Fruit fly (Drosophila melanogaster) whole organism, wandering third instar larva: Measurements from ENCODE around the gene Uch-L5R.

ENCODE experiments used
- Abd-B ChIP-seq: fragments of >200 bp; optimal IDR thresholded peaks from 2 replicates; lab custom pipeline; 2017; ENCODE audit warnings: missing biosample characterization, missing genetic modification characterization
- CG32264 ChIP-seq: fragments of 200-800 bp; sonication (Bioruptor generic); optimal IDR thresholded peaks from 2 replicates; lab custom pipeline; 2016; ENCODE audit warnings: missing biosample characterization, missing genetic modification characterization
- CG9705 ChIP-seq: fragments of 200-800 bp; sonication (Bioruptor generic); optimal IDR thresholded peaks from 2 replicates; lab custom pipeline; 2018; ENCODE audit warnings: missing biosample characterization, mild to moderate bottlenecking, missing genetic modification characterization
- CrebA ChIP-seq: fragments of 200-800 bp; sonication (Bioruptor generic); optimal IDR thresholded peaks from 2 replicates; lab custom pipeline; 2016; ENCODE audit warnings: missing biosample characterization, mild to moderate bottlenecking, missing genetic modification characterization, borderline replicate concordance
- Dfd ChIP-seq: fragments of >200 bp; optimal IDR thresholded peaks from 2 replicates; lab custom pipeline; 2017; ENCODE audit warnings: missing biosample characterization, missing genetic modification characterization
- Dif ChIP-seq: fragments of 200-275, 200-300 bp; sonication (Bioruptor generic); optimal IDR thresholded peaks from 2 replicates; lab custom pipeline; 2018; ENCODE audit warnings: missing biosample characterization, missing genetic modification characterization; ENCODE audit not compliant: partially characterized antibody
- HLH106 ChIP-seq: fragments of 200-800 bp; optimal IDR thresholded peaks from 3 replicates; lab custom pipeline; 2019; ENCODE audit warnings: missing biosample characterization, mild to moderate bottlenecking, missing genetic modification characterization, moderate library complexity
- Hnf4 ChIP-seq: fragments of 200-800 bp; sonication (Bioruptor generic); optimal IDR thresholded peaks from 2 replicates; lab custom pipeline; 2016; ENCODE audit warnings: missing biosample characterization, mild to moderate bottlenecking, missing genetic modification characterization
- Hr78 ChIP-seq: fragments of >200 bp; optimal IDR thresholded peaks from 2 replicates; lab custom pipeline; 2017; ENCODE audit warnings: missing biosample characterization, missing genetic modification characterization
- Hr83 ChIP-seq: fragments of 200-300 bp; sonication (Bioruptor generic); optimal IDR thresholded peaks from 2 replicates; lab custom pipeline; 2016; ENCODE audit warnings: missing biosample characterization, mild to moderate bottlenecking, missing genetic modification characterization, moderate library complexity; ENCODE audit not compliant: poor library complexity, severe bottlenecking
- Myc ChIP-seq: fragments of >200 bp; optimal IDR thresholded peaks from 2 replicates; lab custom pipeline; 2017
- N ChIP-seq: fragments of >200 bp; optimal IDR thresholded peaks from 2 replicates; lab custom pipeline; 2018; ENCODE audit warnings: missing biosample characterization, missing external identifiers, missing genetic modification characterization
- Rel ChIP-seq, 2 experiments: fragments of 200-800 bp; sonication (Bioruptor generic) in 1 of 2; optimal IDR thresholded peaks; 2 replicates in 1 of 2; 3 replicates in 1 of 2; lab custom pipeline; 2016 to 2019; ENCODE audit warnings: mild to moderate bottlenecking in 2 of 2, missing biosample characterization in 2 of 2, missing genetic modification characterization in 2 of 2, moderate library complexity in 1 of 2
- Sp1 ChIP-seq: fragments of 200-800 bp; sonication (Bioruptor generic); optimal IDR thresholded peaks from 3 replicates; lab custom pipeline; 2019; ENCODE audit warnings: missing biosample characterization, mild to moderate bottlenecking, missing genetic modification characterization, moderate library complexity
- Vsx2 ChIP-seq: fragments of 200-300, 225-300 bp; sonication (Bioruptor generic); optimal IDR thresholded peaks from 2 replicates; lab custom pipeline; 2018; ENCODE audit warnings: missing biosample characterization, missing genetic modification characterization; ENCODE audit not compliant: partially characterized antibody
- brk ChIP-seq: fragments of 200-800 bp; sonication (Bioruptor generic); optimal IDR thresholded peaks from 2 replicates; lab custom pipeline; 2016; ENCODE audit warnings: missing biosample characterization, mild to moderate bottlenecking, missing genetic modification characterization
- dmrt93B ChIP-seq: fragments of 200-800 bp; sonication (Bioruptor generic); optimal IDR thresholded peaks from 2 replicates; lab custom pipeline; 2018; ENCODE audit warnings: missing biosample characterization, mild to moderate bottlenecking, missing genetic modification characterization
- dsf ChIP-seq: sonication (Bioruptor generic); optimal IDR thresholded peaks from 2 replicates; lab custom pipeline; 2016; ENCODE audit warnings: missing biosample characterization, missing genetic modification characterization, borderline replicate concordance
- ey ChIP-seq: fragments of 200-800 bp; sonication (Bioruptor generic); optimal IDR thresholded peaks from 2 replicates; lab custom pipeline; 2016; ENCODE audit warnings: missing biosample characterization, missing genetic modification characterization
- fru ChIP-seq: fragments of 200-800 bp; sonication (Bioruptor generic); optimal IDR thresholded peaks from 3 replicates; lab custom pipeline; 2016; ENCODE audit warnings: missing biosample characterization, mild to moderate bottlenecking, missing genetic modification characterization
- h ChIP-seq: fragments of 200-800 bp; sonication (Bioruptor generic); optimal IDR thresholded peaks from 3 replicates; lab custom pipeline; 2016; ENCODE audit warnings: missing biosample characterization, mild to moderate bottlenecking, missing genetic modification characterization
- jim ChIP-seq: fragments of 175-275, 200-325 bp; sonication (Bioruptor generic); optimal IDR thresholded peaks from 2 replicates; lab custom pipeline; 2016; ENCODE audit warnings: missing biosample characterization, mild to moderate bottlenecking, missing genetic modification characterization
- lola ChIP-seq: fragments of >200 bp; optimal IDR thresholded peaks from 2 replicates; lab custom pipeline; 2017; ENCODE audit warnings: missing biosample characterization, missing genetic modification characterization
- pan ChIP-seq: fragments of >200 bp; optimal IDR thresholded peaks from 2 replicates; lab custom pipeline; 2017
- psq ChIP-seq: fragments of 200-800 bp; sonication (Bioruptor generic); optimal IDR thresholded peaks from 3 replicates; lab custom pipeline; 2017; ENCODE audit warnings: missing biosample characterization, mild to moderate bottlenecking, missing genetic modification characterization, moderate library complexity
- rgr ChIP-seq: fragments of 200-800 bp; sonication (Bioruptor generic); optimal IDR thresholded peaks from 3 replicates; lab custom pipeline; 2016; ENCODE audit warnings: missing biosample characterization, mild to moderate bottlenecking, missing genetic modification characterization
- sage ChIP-seq: fragments of 200-800 bp; sonication (Bioruptor generic); optimal IDR thresholded peaks from 2 replicates; lab custom pipeline; 2016; ENCODE audit warnings: missing biosample characterization, mild to moderate bottlenecking, missing genetic modification characterization
- sv ChIP-seq: fragments of 200-800 bp; sonication (Bioruptor generic); optimal IDR thresholded peaks from 3 replicates; lab custom pipeline; 2016; ENCODE audit warnings: missing biosample characterization, missing genetic modification characterization
- tai ChIP-seq: sonication (Bioruptor generic); optimal IDR thresholded peaks from 2 replicates; lab custom pipeline; 2016; ENCODE audit warnings: missing biosample characterization, missing genetic modification characterization
- woc ChIP-seq: sonication (Bioruptor generic); optimal IDR thresholded peaks from 2 replicates; lab custom pipeline; 2016; ENCODE audit warnings: missing biosample characterization, mild to moderate bottlenecking, missing genetic modification characterization

The Uch-L5R gene

DNA sequence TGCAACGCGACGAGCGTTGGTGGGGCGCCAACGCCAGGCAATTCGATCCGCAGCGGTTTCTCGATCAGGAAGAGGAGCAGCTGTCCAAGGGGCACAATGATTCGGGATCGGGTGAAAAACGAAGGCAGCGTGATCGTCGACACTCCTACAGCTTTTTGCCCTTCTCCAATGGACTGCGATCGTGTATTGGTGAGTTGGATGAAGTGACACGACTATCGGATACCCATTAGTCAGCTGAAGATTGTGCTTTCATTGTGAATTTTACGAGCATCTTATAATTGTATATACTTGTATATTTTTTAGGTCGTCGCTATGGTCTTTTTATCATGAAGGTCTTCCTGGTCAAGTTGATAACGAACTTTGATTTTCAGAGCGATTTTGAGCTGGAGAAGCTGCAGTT lies 21.7 kb downstream of the Uch-L5R start:
- TF ChIP-seq fru (GFP tag; lab: Kevin White, UChicago) (no peak), Hr78 (GFP tag; lab: Kevin White, UChicago) (no peak), ey (no peak), lola (no peak)

DNA sequence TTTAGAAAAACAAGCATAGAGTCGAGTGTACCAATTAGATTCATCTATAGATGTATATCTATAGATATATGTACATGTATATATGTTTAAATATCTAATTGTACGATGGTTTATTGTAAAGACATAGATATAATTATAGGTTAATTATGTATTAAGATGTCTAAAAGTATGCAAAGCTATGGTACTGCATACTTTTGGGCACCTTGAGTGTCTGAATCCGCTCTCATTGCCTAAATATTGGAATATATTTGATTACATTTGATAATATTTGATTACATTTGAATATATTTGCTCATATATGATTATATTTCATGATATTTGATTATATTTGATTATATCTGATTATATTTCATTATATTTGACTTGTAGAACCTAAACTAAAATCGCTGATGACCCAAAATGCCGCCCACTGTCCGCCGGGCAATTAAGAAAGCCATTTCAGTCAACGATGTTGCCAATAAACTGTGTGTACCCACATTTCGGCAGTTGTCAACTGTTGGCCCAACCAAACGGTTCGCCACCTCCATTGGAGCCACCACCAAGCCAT lies 24.2 kb downstream of the Uch-L5R start, which contains the start of gene Cyp318a1:
Gene Cyp318a1, plus strand, starts transcription at position 497 of the 547 bp plus-strand sequence.
- no peak for TF ChIP-seq CrebA (GFP tag; lab: Kevin White, UChicago)
- TF ChIP-seq N, result no peak

DNA sequence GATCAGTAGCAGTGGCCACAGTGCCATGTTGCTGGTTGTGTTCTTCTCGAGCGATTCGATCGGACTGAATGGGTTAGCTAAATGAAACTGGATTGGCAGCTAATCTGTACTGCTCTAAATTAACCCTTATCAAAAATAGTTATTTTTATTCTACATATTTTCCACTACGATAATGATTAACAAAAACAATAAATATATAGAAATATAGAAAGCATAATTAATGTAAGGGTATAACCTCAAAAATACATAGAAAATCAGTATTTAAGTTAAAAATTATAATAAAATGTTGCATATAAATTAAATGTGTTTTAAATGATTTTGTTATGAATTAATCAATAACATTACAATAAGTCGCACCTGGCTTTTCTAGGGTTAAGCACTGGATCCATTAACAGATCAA lies 25.0 kb downstream of the Uch-L5R start, which contains the start of gene Cyp311a1:
Gene Cyp311a1, minus strand, starts transcription at position 66 of the 400 bp plus-strand sequence.
- TF ChIP-seq Myc (lab: Kevin White, UChicago) (no peak), HLH106 (tag; lab: Kevin White, UChicago) (peak; percentile 7), CG9705 (GFP tag; lab: Kevin White, UChicago) (no peak), ey (no peak), Sp1 (GFP tag; lab: Kevin White, UChicago) (peak; percentile 23), sage (GFP tag; lab: Kevin White, UChicago) (no peak), psq (no peak), Hr83 (GFP tag; lab: Kevin White, UChicago) (no peak)

DNA sequence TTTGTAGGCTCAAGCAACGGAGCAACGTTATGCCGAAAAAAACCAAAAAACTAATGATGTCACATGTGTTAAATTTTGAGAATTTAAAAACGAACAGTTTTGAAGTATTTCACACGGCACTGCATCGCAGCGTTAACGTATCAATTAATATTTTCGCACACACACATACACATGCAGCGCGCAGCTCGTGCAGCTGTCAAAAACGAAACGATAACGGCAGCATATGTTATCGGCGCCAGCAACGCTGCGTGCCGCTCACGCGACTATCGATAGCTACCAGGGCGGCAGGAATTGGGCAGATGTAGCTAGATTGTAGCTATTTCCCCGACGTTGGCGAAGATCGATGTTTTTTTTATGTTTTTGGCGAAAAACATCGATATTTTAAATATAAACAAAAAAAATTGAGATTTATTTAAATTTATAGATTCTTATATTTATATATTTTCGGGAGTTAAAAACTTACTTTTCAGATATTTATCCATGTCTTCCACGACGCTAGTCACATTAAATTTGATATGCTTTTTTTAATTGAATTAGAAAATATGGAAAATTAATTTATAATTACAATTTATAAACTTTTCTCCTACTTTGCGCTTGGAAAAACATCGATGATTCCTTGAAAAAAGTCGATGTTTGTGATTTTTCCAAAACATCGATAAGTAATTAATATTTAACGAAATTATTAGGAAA lies 27.5 kb downstream of the Uch-L5R start, which contains the start of gene Usp7:
Gene Usp7, minus strand, starts transcription at position 208 of the 690 bp plus-strand sequence.
- TF ChIP-seq Sp1 (GFP tag; lab: Kevin White, UChicago) (peak; percentile 4), tai (GFP tag; lab: Kevin White, UChicago) (no peak), Dfd (GFP tag; lab: Kevin White, UChicago) (no peak), Myc (lab: Kevin White, UChicago) (peak; percentile 64), Rel (GFP tag; optimal IDR thresholded peaks at IDR 0.05; lab: Kevin White, UChicago) (no peak), Rel (tag; optimal IDR thresholded peaks at IDR 0.05; lab: Kevin White, UChicago) (peak; percentile 36), sv (GFP tag; lab: Kevin White, UChicago) (no peak), woc (GFP tag; lab: Kevin White, UChicago) (peak; percentile 49), dsf (GFP tag; lab: Kevin White, UChicago) (no peak), Vsx2 (GFP tag; lab: Kevin White, UChicago) (no peak), Abd-B (no peak)
- TF ChIP-seq, all 38 proteins: peak for 4

DNA sequence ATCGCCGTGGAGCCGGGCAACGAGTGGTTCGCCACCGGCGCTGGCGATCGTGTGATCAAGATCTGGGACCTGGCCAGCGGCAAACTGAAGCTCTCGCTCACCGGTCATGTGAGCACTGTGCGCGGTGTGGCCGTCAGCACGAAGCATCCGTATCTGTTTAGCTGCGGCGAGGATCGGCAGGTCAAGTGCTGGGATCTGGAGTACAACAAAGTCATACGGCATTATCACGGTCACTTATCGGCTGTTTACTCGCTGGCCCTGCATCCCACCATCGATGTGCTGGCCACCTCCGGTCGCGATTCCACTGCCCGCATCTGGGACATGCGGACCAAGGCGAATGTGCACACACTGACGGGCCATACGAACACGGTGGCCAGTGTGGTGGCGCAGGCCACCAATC lies 34.7 kb downstream of the Uch-L5R start:
- TF ChIP-seq CG32264 (GFP tag; lab: Kevin White, UChicago) (no peak), h (GFP tag; lab: Kevin White, UChicago) (no peak), rgr (GFP tag; lab: Kevin White, UChicago) (no peak), Hnf4 (GFP tag; lab: Kevin White, UChicago) (no peak), brk (GFP tag; lab: Kevin White, UChicago) (no peak), dmrt93B (GFP tag; lab: Kevin White, UChicago) (no peak), Dif (GFP tag; lab: Kevin White, UChicago) (no peak)

DNA sequence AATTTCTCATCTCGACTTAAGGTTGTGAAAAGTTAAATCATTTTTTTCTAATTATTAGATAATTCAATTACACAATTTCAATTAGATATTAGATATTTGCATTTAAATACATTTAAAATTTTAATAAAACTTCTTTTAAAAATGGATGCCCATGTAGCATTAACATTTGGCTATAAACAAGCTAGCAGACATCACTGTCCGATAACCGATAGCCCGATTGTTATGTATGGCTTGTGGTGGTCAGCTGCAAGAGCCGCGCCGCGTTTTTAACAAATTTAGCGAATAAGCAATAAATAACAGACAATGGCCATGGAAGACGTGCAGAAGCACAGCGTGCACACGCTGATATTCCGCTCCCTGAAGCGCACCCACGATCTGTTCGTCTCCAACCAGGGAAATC lies 35.6 kb downstream of the Uch-L5R start, which contains the start of gene Tango4:
Gene Tango4, plus strand, starts transcription at position 212 of the 400 bp plus-strand sequence.
- peak; percentile 62 for TF ChIP-seq Myc (lab: Kevin White, UChicago)
- TF ChIP-seq sage (GFP tag; lab: Kevin White, UChicago), result no peak
- no peak for TF ChIP-seq Abd-B
- TF ChIP-seq h (GFP tag; lab: Kevin White, UChicago), result no peak
- peak; percentile 31 for TF ChIP-seq woc (GFP tag; lab: Kevin White, UChicago)
- TF ChIP-seq lola, result no peak
- TF ChIP-seq CG9705 (GFP tag; lab: Kevin White, UChicago), result no peak
- no peak for TF ChIP-seq pan (lab: Kevin White, UChicago)
- no peak for TF ChIP-seq jim
